Worm (Caenorhabditis elegans): Measurements from ENCODE around the gene F10G7.5.

F10G7.5 gene

ce11 chrII:4672584-4673110 lies 20.6 kb upstream of the F10G7.5 start, which contains the start of the genes clec-140 and hmg-11:
TSS of gene clec-140 (plus strand) at chrII:4673060.
TSS of gene hmg-11 (plus strand) at chrII:4673085.
- TF ChIP-seq unc-62 (GFP tag; optimal IDR thresholded peaks at IDR 0.05 in 1 of 2) (no peak), unc-62 (tag; optimal IDR thresholded peaks at IDR 0.05) (no peak), nhr-77 (tag; optimal IDR thresholded peaks at IDR 0.05) (peak; percentile 67), unc-39 (tag; optimal IDR thresholded peaks at IDR 0.05) (no peak), hlh-30 (tag; optimal IDR thresholded peaks at IDR 0.05; ENCODE audit: insufficient read depth) (peak; percentile 91), nhr-25 (tag; optimal IDR thresholded peaks at IDR 0.05; ENCODE audit: borderline replicate concordance, insufficient read depth) (peak; percentile 61), arid-1 (GFP tag; conservative IDR thresholded peaks at IDR 0.05) (no peak), mxl-3 (GFP tag; optimal IDR thresholded peaks at IDR 0.05) (peak; percentile 87), dpl-1 (GFP tag; optimal IDR thresholded peaks at IDR 0.05) (peak; percentile 40), mdl-1 (tag; optimal IDR thresholded peaks at IDR 0.05) (peak; percentile 55 to 92), saeg-2 (GFP tag; IDR thresholded peaks at IDR 0.05) (no peak), ztf-7 (tag; optimal IDR thresholded peaks at IDR 0.05) (no peak), dmd-9 (GFP tag; IDR thresholded peaks at IDR 0.05) (no peak), fkh-10 (GFP tag; optimal IDR thresholded peaks at IDR 0.05) (peak; percentile 2), zfp-2 (tag; optimal IDR thresholded peaks at IDR 0.05) (no peak), ces-1 (GFP tag; optimal IDR thresholded peaks at IDR 0.05) (no peak), lin-13 (GFP tag; optimal IDR thresholded peaks at IDR 0.05) (no peak), lim-7 (GFP tag; IDR thresholded peaks at IDR 0.05) (no peak), Y105C5A.15 (GFP tag; IDR thresholded peaks at IDR 0.05) (no peak), set-16 (GFP tag; IDR thresholded peaks at IDR 0.05) (no peak), lir-3 (tag; optimal IDR thresholded peaks at IDR 0.05) (no peak), rbr-2 (tag; optimal IDR thresholded peaks at IDR 0.05) (peak; percentile 51), php-3 (GFP tag; IDR thresholded peaks at IDR 0.05) (no peak), nhr-42 (GFP tag; IDR thresholded peaks at IDR 0.05) (no peak), madf-5 (GFP tag; IDR thresholded peaks at IDR 0.05) (no peak), nhr-48 (tag; optimal IDR thresholded peaks at IDR 0.05) (no peak), vab-7 (GFP tag; IDR thresholded peaks at IDR 0.05) (0 out of 2 replicates have a peak, but pooled peaks have one; percentile 14), nhr-10 (tag; optimal IDR thresholded peaks at IDR 0.05) (no peak), dve-1 (tag; optimal IDR thresholded peaks at IDR 0.05; ENCODE audit: insufficient read depth) (no peak), hlh-11 (tag; optimal IDR thresholded peaks at IDR 0.05) (peak; percentile 66), pqm-1 (tag; optimal IDR thresholded peaks at IDR 0.05) (peak; percentile 66), lin-38 (GFP tag; IDR thresholded peaks at IDR 0.05) (no peak; the same call in 1 of the 2 replicates), T26A8.4 (GFP tag; IDR thresholded peaks at IDR 0.05) (no peak), R02D3.7 (tag; optimal IDR thresholded peaks at IDR 0.05) (no peak), mdt-29 (GFP tag; IDR thresholded peaks at IDR 0.05) (no peak), lin-15B (tag; optimal IDR thresholded peaks at IDR 0.05) (no peak), Y75B8A.6 (GFP tag; IDR thresholded peaks at IDR 0.05) (no peak), dmd-6 (GFP tag; IDR thresholded peaks at IDR 0.05) (peak; percentile 44), F44E2.7 (GFP tag; IDR thresholded peaks at IDR 0.05) (no peak), Y5F2A.4 (GFP tag; optimal IDR thresholded peaks at IDR 0.05) (no peak), F37D6.2 (tag; optimal IDR thresholded peaks at IDR 0.05) (no peak), F26F4.8 (GFP tag; conservative IDR thresholded peaks at IDR 0.05) (no peak), hmg-1.1 (GFP tag; IDR thresholded peaks at IDR 0.05) (peak; percentile 60; the same call in 1 of the 2 replicates), nhr-41 (GFP tag; IDR thresholded peaks at IDR 0.05) (0 out of 2 replicates have a peak, but pooled peaks have one; percentile 40), nhr-28 (tag; optimal IDR thresholded peaks at IDR 0.05) (peak; percentile 50), ceh-20 (GFP tag; IDR thresholded peaks at IDR 0.05) (no peak), zag-1 (tag; optimal IDR thresholded peaks at IDR 0.05) (no peak), Y48G9A.11 (GFP tag; IDR thresholded peaks at IDR 0.05) (no peak), dmd-8 (GFP tag; IDR thresholded peaks at IDR 0.05) (no peak)
